Fruit fly (Drosophila melanogaster) whole organism, embryonic: ENCODE measurements around the gene CG17118.
A peak's percentile ranks its signal among the peaks of the same experiment; 100 is the strongest.

Experiments
- Atf6 ChIP-seq: fragments of 200-800 bp; sonication (Bioruptor generic); IDR thresholded peaks from 2 replicates; pipeline ENCODE4 v1.3.6; 2022; ENCODE audit warnings: missing biosample characterization, missing genetic modification characterization
- BtbVII ChIP-seq: fragments of 200-800 bp; sonication (Bioruptor generic); optimal IDR thresholded peaks from 3 replicates; lab custom pipeline; 2017; ENCODE audit warnings: missing biosample characterization, mild to moderate bottlenecking, missing genetic modification characterization
- CG12155 ChIP-seq: fragments of 200-800 bp; sonication (Bioruptor generic); optimal IDR thresholded peaks from 3 replicates; lab custom pipeline; 2016; ENCODE audit warnings: missing biosample characterization, missing genetic modification characterization
- CG12659 ChIP-seq: fragments of 200-800 bp; sonication (Bioruptor generic); optimal IDR thresholded peaks from 3 replicates; lab custom pipeline; 2017; ENCODE audit warnings: mild to moderate bottlenecking, missing biosample characterization, missing genetic modification reagents, missing genetic modification characterization
- CG14014 ChIP-seq: fragments of 200-800 bp; sonication (Bioruptor generic); IDR thresholded peaks from 2 replicates; pipeline ENCODE4 v1.3.6; 2022; ENCODE audit warnings: missing biosample characterization, missing genetic modification characterization
- CG14710 ChIP-seq: fragments of 200-800 bp; sonication (Bioruptor generic); optimal IDR thresholded peaks from 3 replicates; lab custom pipeline; 2019; ENCODE audit warnings: missing biosample characterization, mild to moderate bottlenecking, missing genetic modification characterization, moderate library complexity
- CG1602 ChIP-seq: fragments of 200-800 bp; sonication (Bioruptor generic); optimal IDR thresholded peaks from 3 replicates; lab custom pipeline; 2016; ENCODE audit warnings: missing biosample characterization, missing genetic modification characterization
- CG17361 ChIP-seq: fragments of 200-800 bp; sonication (Bioruptor generic); IDR thresholded peaks from 3 replicates; pipeline ENCODE4 v1.3.6; 2022; ENCODE audit warnings: missing biosample characterization, missing genetic modification characterization
- CG2889 ChIP-seq: fragments of 200-800 bp; sonication (Bioruptor generic); IDR thresholded peaks from 3 replicates; pipeline ENCODE4 v1.3.6; 2022; ENCODE audit warnings: missing biosample characterization, missing genetic modification characterization
- CG32772 ChIP-seq: fragments of 200-800 bp; sonication (Bioruptor generic); IDR thresholded peaks from 2 replicates; pipeline ENCODE4 v1.3.6; 2022; ENCODE audit warnings: missing biosample characterization, missing genetic modification characterization
- CG33213 ChIP-seq: fragments of 200-800 bp; sonication (Bioruptor generic); optimal IDR thresholded peaks from 3 replicates; lab custom pipeline; 2016; ENCODE audit warnings: missing biosample characterization, missing genetic modification characterization
- CG4404 ChIP-seq: fragments of 200-800 bp; sonication (Bioruptor generic); IDR thresholded peaks from 2 replicates; pipeline ENCODE4 v1.3.6; 2022; ENCODE audit warnings: missing biosample characterization, missing genetic modification characterization
- CG4617 ChIP-seq: fragments of 200-800 bp; sonication (Bioruptor generic); optimal IDR thresholded peaks from 3 replicates; lab custom pipeline; 2016; ENCODE audit warnings: missing biosample characterization, missing genetic modification characterization, borderline replicate concordance
- CG7372 ChIP-seq: fragments of 200-800 bp; sonication (Bioruptor generic); IDR thresholded peaks from 2 replicates; pipeline ENCODE4 v1.3.6; 2022; ENCODE audit warnings: missing biosample characterization, missing genetic modification characterization
- CG8359 ChIP-seq: fragments of 200-800 bp; sonication (Bioruptor generic); optimal IDR thresholded peaks from 2 replicates; lab custom pipeline; 2017; ENCODE audit warnings: missing biosample characterization, mild to moderate bottlenecking, missing genetic modification characterization, borderline replicate concordance
- CG9437 ChIP-seq: fragments of 200-800 bp; sonication (Bioruptor generic); optimal IDR thresholded peaks from 2 replicates; lab custom pipeline; 2018; ENCODE audit warnings: missing biosample characterization, mild to moderate bottlenecking, missing genetic modification characterization
- Dbx ChIP-seq: fragments of 200-800 bp; sonication (Bioruptor generic); IDR thresholded peaks from 3 replicates; pipeline ENCODE4 v1.3.6; 2022; ENCODE audit warnings: missing biosample characterization, missing genetic modification characterization
- Dll ChIP-seq: fragments of 200-800 bp; sonication (Bioruptor generic); IDR thresholded peaks from 4 replicates; pipeline ENCODE4 v1.3.6; 2022; ENCODE audit warnings: missing biosample characterization, missing genetic modification characterization; ENCODE audit not compliant: partially characterized antibody
- E2f2 ChIP-seq: fragments of 200-800 bp; sonication (Bioruptor generic); IDR thresholded peaks from 2 replicates; pipeline ENCODE4 v1.3.6; 2022; ENCODE audit warnings: missing biosample characterization, missing genetic modification characterization
- Eip74EF ChIP-seq, 2 experiments: fragments of 200-800 bp in 1 of 2; fragments of >200 bp in 1 of 2; sonication (Bioruptor generic) in 1 of 2; optimal IDR thresholded peaks; 2 replicates each; lab custom pipeline; 2017 to 2019; ENCODE audit warnings: missing biosample characterization in 2 of 2, missing genetic modification characterization in 2 of 2, mild to moderate bottlenecking in 1 of 2, moderate library complexity in 1 of 2
- Ets97D ChIP-seq: fragments of 200-800 bp; sonication (Bioruptor generic); optimal IDR thresholded peaks from 3 replicates; lab custom pipeline; 2016; ENCODE audit warnings: missing biosample characterization, missing genetic modification characterization
- H15 ChIP-seq: fragments of 200-800 bp; sonication (Bioruptor generic); IDR thresholded peaks from 3 replicates; pipeline ENCODE4 v1.3.6; 2022; ENCODE audit warnings: missing biosample characterization, missing genetic modification characterization
- Hr3 ChIP-seq: fragments of 200-800 bp; sonication (Bioruptor generic); optimal IDR thresholded peaks from 3 replicates; lab custom pipeline; 2016; ENCODE audit warnings: missing biosample characterization, missing genetic modification characterization
- Hr51 ChIP-seq, 2 experiments: fragments of 200-800 bp; sonication (Bioruptor generic); optimal IDR thresholded peaks; 2 replicates in 1 of 2; 3 replicates in 1 of 2; lab custom pipeline; 2016 to 2018; ENCODE audit warnings: missing biosample characterization in 2 of 2, missing genetic modification characterization in 2 of 2, mild to moderate bottlenecking in 1 of 2, moderate library complexity in 1 of 2
- Hsf ChIP-seq: fragments of 200-800 bp; sonication (Bioruptor generic); optimal IDR thresholded peaks from 3 replicates; lab custom pipeline; 2016; ENCODE audit warnings: missing biosample characterization, missing genetic modification characterization
- Lim3 ChIP-seq: fragments of 200-800 bp; sonication (Bioruptor generic); IDR thresholded peaks from 2 replicates; pipeline ENCODE4 v1.3.6; 2022; ENCODE audit warnings: missing biosample characterization, missing genetic modification characterization
- NC2β ChIP-seq: fragments of 200-800 bp; sonication (Bioruptor generic); optimal IDR thresholded peaks from 2 replicates; lab custom pipeline; 2016; ENCODE audit warnings: missing biosample characterization, missing genetic modification characterization
- Nf-YB ChIP-seq: fragments of 200-800 bp; sonication (Bioruptor generic); optimal IDR thresholded peaks from 3 replicates; lab custom pipeline; 2019; ENCODE audit warnings: missing biosample characterization, mild to moderate bottlenecking, missing genetic modification characterization, moderate library complexity
- Ravus ChIP-seq: fragments of 200-800 bp; sonication (Bioruptor generic); IDR thresholded peaks from 2 replicates; pipeline ENCODE4 v1.3.6; 2022; ENCODE audit warnings: missing biosample characterization, missing genetic modification characterization
- Six4 ChIP-seq: fragments of 200-800 bp; sonication (Bioruptor generic); optimal IDR thresholded peaks from 2 replicates; lab custom pipeline; 2016; ENCODE audit warnings: missing biosample characterization, missing genetic modification characterization
- Sox100B ChIP-seq: fragments of 200-800 bp; sonication (Bioruptor generic); optimal IDR thresholded peaks from 3 replicates; lab custom pipeline; 2018; ENCODE audit warnings: missing biosample characterization, mild to moderate bottlenecking, missing genetic modification characterization
- ab ChIP-seq: fragments of 200-800 bp; sonication (Bioruptor generic); optimal IDR thresholded peaks from 2 replicates; lab custom pipeline; 2016; ENCODE audit warnings: missing biosample characterization, missing genetic modification characterization
- al ChIP-seq: fragments of 200-800 bp; sonication (Bioruptor generic); IDR thresholded peaks from 2 replicates; pipeline ENCODE4 v1.3.6; 2022; ENCODE audit warnings: missing biosample characterization, missing genetic modification characterization
- cg ChIP-seq: fragments of 200-800 bp; sonication (Bioruptor generic); optimal IDR thresholded peaks from 3 replicates; lab custom pipeline; 2019; ENCODE audit warnings: missing biosample characterization, mild to moderate bottlenecking, missing genetic modification characterization, moderate library complexity
- chn ChIP-seq: fragments of 200-800 bp; sonication (Bioruptor generic); optimal IDR thresholded peaks from 2 replicates; lab custom pipeline; 2016; ENCODE audit warnings: missing biosample characterization, missing genetic modification characterization
- cwo ChIP-seq: fragments of 200-800 bp; sonication (Bioruptor generic); optimal IDR thresholded peaks from 3 replicates; lab custom pipeline; 2017; ENCODE audit warnings: missing biosample characterization, missing genetic modification characterization, mild to moderate bottlenecking, moderate library complexity, missing genetic modification reagents
- danr ChIP-seq: fragments of 200-800 bp; sonication (Bioruptor generic); IDR thresholded peaks from 2 replicates; pipeline ENCODE4 v1.3.6; 2022; ENCODE audit warnings: missing biosample characterization, missing genetic modification characterization
- dati ChIP-seq: fragments of 200-800 bp; sonication (Bioruptor generic); IDR thresholded peaks from 2 replicates; pipeline ENCODE4 v1.3.6; 2022; ENCODE audit warnings: missing biosample characterization, missing genetic modification characterization
- disco-r ChIP-seq: fragments of 200-800 bp; sonication (Bioruptor generic); optimal IDR thresholded peaks from 2 replicates; lab custom pipeline; 2016; ENCODE audit warnings: missing biosample characterization, missing genetic modification characterization
- dmrt11E ChIP-seq: fragments of 200-800 bp; sonication (Bioruptor generic); optimal IDR thresholded peaks from 3 replicates; lab custom pipeline; 2018; ENCODE audit warnings: missing biosample characterization, mild to moderate bottlenecking, missing genetic modification characterization, moderate library complexity
- dysf ChIP-seq: fragments of 200-800 bp; sonication (Bioruptor generic); IDR thresholded peaks from 3 replicates; pipeline ENCODE4 v1.3.6; 2022; ENCODE audit warnings: missing biosample characterization, missing genetic modification characterization
- her ChIP-seq: fragments of 200-800 bp; sonication (Bioruptor generic); optimal IDR thresholded peaks from 2 replicates; lab custom pipeline; 2016; ENCODE audit warnings: missing biosample characterization, missing genetic modification characterization
- hkb ChIP-seq, 2 experiments: fragments of 200-800 bp in 1 of 2; fragments of >200 bp in 1 of 2; sonication (Bioruptor generic) in 1 of 2; IDR thresholded peaks in 1 of 2; optimal IDR thresholded peaks in 1 of 2; 2 replicates each; pipeline versions ENCODE4 v1.3.6 to Lab custom; 2017 to 2022; ENCODE audit warnings: missing biosample characterization in 1 of 2, missing genetic modification characterization in 1 of 2
- jing ChIP-seq: fragments of 200-800 bp; sonication (Bioruptor generic); optimal IDR thresholded peaks from 2 replicates; lab custom pipeline; 2018; ENCODE audit warnings: missing biosample characterization, mild to moderate bottlenecking, missing genetic modification characterization
- otp ChIP-seq: fragments of 200-800 bp; sonication (Bioruptor generic); IDR thresholded peaks from 3 replicates; pipeline ENCODE4, ENCODE4 v1.3.6; 2022; ENCODE audit warnings: missing biosample characterization, missing genetic modification characterization
- pan ChIP-seq, 4 experiments: fragments of >200 bp in 3 of 4; fragments of 200-800 bp in 1 of 4; sonication (Bioruptor generic) in 1 of 4; optimal IDR thresholded peaks in 3 of 4; IDR thresholded peaks in 1 of 4; 2 replicates each; pipeline versions ENCODE4 v1.3.6 to Lab custom; 2017 to 2022; ENCODE audit warnings: missing biosample characterization in 2 of 4, missing genetic modification characterization in 2 of 4, mixed read lengths in 1 of 4
- ro ChIP-seq: fragments of 200-800 bp; sonication (Bioruptor generic); IDR thresholded peaks from 2 replicates; pipeline ENCODE4 v1.3.6; 2022; ENCODE audit warnings: missing biosample characterization, missing genetic modification characterization
- wdn ChIP-seq: fragments of 200-800 bp; sonication (Bioruptor generic); IDR thresholded peaks from 2 replicates; pipeline ENCODE4 v1.3.6; 2022; ENCODE audit warnings: missing biosample characterization, missing genetic modification characterization
- wor ChIP-seq: fragments of 200-800 bp; sonication (Bioruptor generic); IDR thresholded peaks from 2 replicates; pipeline ENCODE4 v1.3.6; 2022; ENCODE audit warnings: missing biosample characterization, missing genetic modification characterization

The CG17118 gene

DNA sequence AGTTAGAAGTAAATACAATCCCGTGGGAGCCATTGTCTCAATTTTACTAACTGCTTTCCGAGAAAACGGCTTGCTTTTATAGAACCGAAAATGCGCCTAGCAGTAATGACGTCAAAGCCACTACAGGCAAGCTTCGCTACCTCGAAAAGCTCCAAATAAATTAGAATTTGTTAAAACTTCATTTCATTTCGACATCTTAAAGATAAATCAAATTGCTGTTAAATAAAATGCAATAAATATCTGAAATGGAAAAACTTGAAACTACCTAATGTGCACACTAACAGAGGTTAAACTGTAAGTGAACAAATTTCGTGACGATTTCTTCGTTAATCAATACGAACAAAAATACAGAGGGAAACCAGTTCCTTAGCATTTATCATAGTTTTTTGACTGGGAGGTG lies 32.1 kb upstream of the CG17118 start, which contains the start of gene CG7300 (continued):
- TF ChIP-seq cg (GFP tag; lab: Kevin White, UChicago) (no peak), cwo (GFP tag; lab: Kevin White, UChicago) (peak; percentile 48), CG8359 (GFP tag; lab: Kevin White, UChicago) (no peak), CG33213 (peak; percentile 35), ro (no peak), BtbVII (peak; percentile 5), CG1602 (GFP tag; lab: Kevin White, UChicago) (peak; percentile 22), wor (GFP tag; lab: Robert Waterston, UW) (no peak), hkb (optimal IDR thresholded peaks at IDR 0.05; lab: Kevin White, UChicago) (no peak), hkb (GFP tag; IDR thresholded peaks at IDR 0.05; lab: Robert Waterston, UW) (peak; percentile 64), CG4404 (GFP tag; lab: Robert Waterston, UW) (no peak), Sox100B (GFP tag; lab: Kevin White, UChicago) (peak; percentile 12), Nf-YB (GFP tag; lab: Kevin White, UChicago) (peak; percentile 5), dmrt11E (tag; lab: Kevin White, UChicago) (peak; percentile 24), Dll (GFP tag; lab: Robert Waterston, UW) (no peak), Six4 (GFP tag; lab: Kevin White, UChicago) (no peak), Hr51 (GFP tag; optimal IDR thresholded peaks at IDR 0.05; lab: Kevin White, UChicago) (peak; percentile 6 to 40), E2f2 (peak; percentile 30; the same call in 1 of the 2 replicates), Ets97D (GFP tag; lab: Kevin White, UChicago) (no peak), CG14014 (GFP tag; lab: Robert Waterston, UW) (no peak), CG7372 (peak; percentile 58; the same call in 1 of the 2 replicates), CG2889 (GFP tag; lab: Robert Waterston, UW) (0 out of 3 replicates have a peak, but pooled peaks have one; percentile 27), CG4617 (GFP tag; lab: Kevin White, UChicago) (no peak), CG12659 (GFP tag; lab: Kevin White, UChicago) (peak; percentile 49), chn (GFP tag; lab: Kevin White, UChicago) (peak; percentile 17), Hsf (GFP tag; lab: Kevin White, UChicago) (peak; percentile 45), jing (peak; percentile 17), ab (GFP tag; lab: Kevin White, UChicago) (no peak), al (peak; percentile 73), Eip74EF (GFP tag; optimal IDR thresholded peaks at IDR 0.05; lab: Kevin White, UChicago) (peak in 1 of 2 experiments; percentile 40), CG17361 (GFP tag; lab: Robert Waterston, UW) (peak; percentile 54; the same call in 2 of the 3 replicates), otp (GFP tag; lab: Robert Waterston, UW) (peak; percentile 24; the same call in 1 of the 3 replicates), dysf (GFP tag; lab: Robert Waterston, UW) (peak; percentile 76), disco-r (GFP tag; lab: Kevin White, UChicago) (no peak), CG12155 (peak; percentile 53), Atf6 (GFP tag; lab: Robert Waterston, UW) (peak; percentile 68; the same call in 1 of the 2 replicates), wdn (GFP tag; lab: Robert Waterston, UW) (0 out of 2 replicates have a peak, but pooled peaks have one; percentile 43), dati (GFP tag; lab: Robert Waterston, UW) (no peak), CG9437 (no peak), her (GFP tag; lab: Kevin White, UChicago) (peak; percentile 45), Dbx (GFP tag; lab: Robert Waterston, UW) (no peak), Lim3 (GFP tag; lab: Robert Waterston, UW) (no peak), pan (optimal IDR thresholded peaks at IDR 0.05; lab: Kevin White, UChicago) (no peak), pan (GFP tag; optimal IDR thresholded peaks at IDR 0.05 in 1 of 2, IDR thresholded peaks at IDR 0.05 in 1 of 2) (peak in 1 of 2 experiments; percentile 72), Ravus (GFP tag; lab: Robert Waterston, UW) (peak; percentile 26; the same call in 1 of the 2 replicates), NC2β (GFP tag; lab: Kevin White, UChicago) (no peak), CG32772 (peak; percentile 55), H15 (GFP tag; lab: Robert Waterston, UW) (0 out of 3 replicates have a peak, but pooled peaks have one; percentile 10), CG14710 (tag; lab: Kevin White, UChicago) (peak; percentile 8), danr (no peak), Hr3 (GFP tag; lab: Kevin White, UChicago) (peak; percentile 15)
